Worm (Caenorhabditis elegans): Measurements from ENCODE around the gene nhr-158.

- TF ChIP-seq ama-1 (optimal IDR thresholded peaks at IDR 0.05) (no peak), tbx-7 (tag; optimal IDR thresholded peaks at IDR 0.05) (no peak), nfya-1 (tag; optimal IDR thresholded peaks at IDR 0.05) (no peak), ceh-6 (GFP tag; optimal IDR thresholded peaks at IDR 0.05) (no peak), unc-86 (tag; optimal IDR thresholded peaks at IDR 0.05) (no peak), pqm-1 (tag; optimal IDR thresholded peaks at IDR 0.05) (no peak), pha-4 (tag; optimal IDR thresholded peaks at IDR 0.05) (no peak), K09A11.1 (tag; optimal IDR thresholded peaks at IDR 0.05; ENCODE audit: insufficient read depth) (no peak), pag-3 (tag; optimal IDR thresholded peaks at IDR 0.05; ENCODE audit: borderline replicate concordance) (no peak), hlh-30 (tag; optimal IDR thresholded peaks at IDR 0.05; ENCODE audit: insufficient read depth) (no peak), ztf-16 (tag; optimal IDR thresholded peaks at IDR 0.05) (no peak)
Measured at ce11 chrV:3919289-3919688, 45.3 kb upstream of the nhr-158 start, which contains the start of gene srx-66.
